Fruit fly (Drosophila melanogaster) Kc167 (cell line): Measurements from ENCODE around the gene Fmr1.

ENCODE experiments used
- Myc ChIP-seq: fragments of >200 bp; optimal IDR thresholded peaks from 2 replicates; lab custom pipeline; 2017; ENCODE audit warnings: missing external identifiers
- Sin3A ChIP-seq: fragments of >200 bp; optimal IDR thresholded peaks from 2 replicates; lab custom pipeline; 2018; ENCODE audit warnings: missing external identifiers
- h ChIP-seq: fragments of >200 bp; optimal IDR thresholded peaks from 3 replicates; lab custom pipeline; 2018; ENCODE audit warnings: missing external identifiers
- insv ChIP-seq: fragments of >200 bp; optimal IDR thresholded peaks from 3 replicates; lab custom pipeline; 2018; ENCODE audit warnings: missing external identifiers
- psq ChIP-seq: fragments of >200 bp; optimal IDR thresholded peaks from 2 replicates; lab custom pipeline; 2017; ENCODE audit warnings: missing external identifiers
- ttk ChIP-seq: sonication (Bioruptor generic); optimal IDR thresholded peaks from 2 replicates; lab custom pipeline; 2017; ENCODE audit warnings: missing external identifiers

The Fmr1 gene

dm6 chr3R:10115797-10116196, 5.9 kb upstream of the Fmr1 start:
- TF ChIP-seq psq (lab: Kevin White, UChicago) (no peak), Sin3A (no peak), insv (lab: Kevin White, UChicago) (no peak), ttk (lab: Kevin White, UChicago) (no peak), Myc (lab: Kevin White, UChicago) (no peak), h (lab: Kevin White, UChicago) (no peak)

- TF ChIP-seq Myc (lab: Kevin White, UChicago) (no peak), psq (lab: Kevin White, UChicago) (no peak), Sin3A (no peak), ttk (lab: Kevin White, UChicago) (no peak)
These were observed 5.1 kb upstream of the Fmr1 start for dm6 chr3R:10114915-10115534.

dm6 chr3R:10113746-10114145, 3.8 kb upstream of the Fmr1 start:
- no peak for TF ChIP-seq Myc (lab: Kevin White, UChicago)
- TF ChIP-seq ttk (lab: Kevin White, UChicago): no peak
- no peak for TF ChIP-seq psq (lab: Kevin White, UChicago)
- TF ChIP-seq h (lab: Kevin White, UChicago): no peak
- TF ChIP-seq Sin3A: no peak
- no peak for TF ChIP-seq insv (lab: Kevin White, UChicago)

dm6 chr3R:10112195-10112594, 2.3 kb upstream of the Fmr1 start, which contains the start of gene CAH7:
CAH7 (plus strand) TSS chr3R:10112237.
- TF ChIP-seq psq (lab: Kevin White, UChicago): no peak

dm6 chr3R:10111815-10112185, 1.9 kb upstream of the Fmr1 start:
- TF ChIP-seq h (lab: Kevin White, UChicago): no peak
- no peak for TF ChIP-seq ttk (lab: Kevin White, UChicago)
- no peak for TF ChIP-seq Sin3A
- no peak for TF ChIP-seq psq (lab: Kevin White, UChicago)
- no peak for TF ChIP-seq insv (lab: Kevin White, UChicago)
- TF ChIP-seq Myc (lab: Kevin White, UChicago): no peak

dm6 chr3R:10111150-10111814, 1.4 kb upstream of the Fmr1 start:
- TF ChIP-seq h (lab: Kevin White, UChicago) (no peak), Myc (lab: Kevin White, UChicago) (no peak)

- TF ChIP-seq Sin3A (no peak), insv (lab: Kevin White, UChicago) (peak; percentile 79)
These were observed 575 bp downstream of the Fmr1 start for dm6 chr3R:10109212-10109880.

dm6 chr3R:10108289-10108928, 1.5 kb downstream of the Fmr1 start:
- TF ChIP-seq insv (lab: Kevin White, UChicago) (no peak), Myc (lab: Kevin White, UChicago) (no peak), h (lab: Kevin White, UChicago) (no peak), Sin3A (no peak), psq (lab: Kevin White, UChicago) (no peak), ttk (lab: Kevin White, UChicago) (no peak)

- no peak for TF ChIP-seq h (lab: Kevin White, UChicago)
- TF ChIP-seq psq (lab: Kevin White, UChicago): no peak
- no peak for TF ChIP-seq Myc (lab: Kevin White, UChicago)
- TF ChIP-seq ttk (lab: Kevin White, UChicago): no peak
- TF ChIP-seq insv (lab: Kevin White, UChicago): no peak
- no peak for TF ChIP-seq Sin3A
These were observed 3.1 kb downstream of the Fmr1 start for dm6 chr3R:10106796-10107195.

dm6 chr3R:10100498-10101196, 9.3 kb downstream of the Fmr1 start:
- no peak for TF ChIP-seq ttk (lab: Kevin White, UChicago)
- TF ChIP-seq Sin3A: no peak
- TF ChIP-seq h (lab: Kevin White, UChicago): no peak
- TF ChIP-seq Myc (lab: Kevin White, UChicago): no peak
- TF ChIP-seq psq (lab: Kevin White, UChicago): no peak
- TF ChIP-seq insv (lab: Kevin White, UChicago): no peak

dm6 chr3R:10099401-10099848, 10.5 kb downstream of the Fmr1 start:
- TF ChIP-seq ttk (lab: Kevin White, UChicago): no peak
- TF ChIP-seq Sin3A: no peak
- no peak for TF ChIP-seq Myc (lab: Kevin White, UChicago)
- no peak for TF ChIP-seq psq (lab: Kevin White, UChicago)
- TF ChIP-seq insv (lab: Kevin White, UChicago): no peak
- no peak for TF ChIP-seq h (lab: Kevin White, UChicago)
